Worm (Caenorhabditis elegans): ENCODE results near the gene str-168.

str-168 gene

ce11 chrIV:4938664-4939063 lies at the start of gene str-168:
str-168 (plus strand) TSS chrIV:4938964.
- no peak for TF ChIP-seq nhr-11 (tag; optimal IDR thresholded peaks at IDR 0.05)
- TF ChIP-seq ztf-4 (tag; optimal IDR thresholded peaks at IDR 0.05), result no peak
- no peak for TF ChIP-seq ceh-9 (tag; optimal IDR thresholded peaks at IDR 0.05)
- TF ChIP-seq fos-1 (tag; optimal IDR thresholded peaks at IDR 0.05), result no peak
- no peak for TF ChIP-seq daf-12 (tag; optimal IDR thresholded peaks at IDR 0.05)
- no peak for TF ChIP-seq lsy-12 (tag; optimal IDR thresholded peaks at IDR 0.05)
- no peak for TF ChIP-seq ama-1 (optimal IDR thresholded peaks at IDR 0.05)
- no peak for TF ChIP-seq nhr-28 (tag; optimal IDR thresholded peaks at IDR 0.05)
- no peak for TF ChIP-seq nhr-76 (tag; optimal IDR thresholded peaks at IDR 0.05)

ce11 chrIV:4889613-4890012 lies 49.2 kb upstream of the str-168 start, which contains the start of gene sgnh-1:
sgnh-1 (plus strand) TSS chrIV:4889913.
- TF ChIP-seq nhr-25 (tag; optimal IDR thresholded peaks at IDR 0.05), result no peak
- TF ChIP-seq ceh-9 (tag; optimal IDR thresholded peaks at IDR 0.05), result no peak
- no peak for TF ChIP-seq lin-15B (tag; optimal IDR thresholded peaks at IDR 0.05)
- TF ChIP-seq egl-27 (tag; optimal IDR thresholded peaks at IDR 0.05), result no peak
- no peak for TF ChIP-seq elt-1 (tag; optimal IDR thresholded peaks at IDR 0.05)
- TF ChIP-seq nhr-67 (tag; optimal IDR thresholded peaks at IDR 0.05), result no peak
- no peak for TF ChIP-seq sea-2 (GFP tag; optimal IDR thresholded peaks at IDR 0.05)
- TF ChIP-seq zag-1 (tag; optimal IDR thresholded peaks at IDR 0.05), result no peak
- TF ChIP-seq tbx-2 (tag; optimal IDR thresholded peaks at IDR 0.05), result no peak
- no peak for TF ChIP-seq egl-5 (tag; optimal IDR thresholded peaks at IDR 0.05)
- no peak for TF ChIP-seq unc-62 (GFP tag; optimal IDR thresholded peaks at IDR 0.05)
- TF ChIP-seq ama-1 (optimal IDR thresholded peaks at IDR 0.05), result no peak
- TF ChIP-seq lsy-12 (tag; optimal IDR thresholded peaks at IDR 0.05), result no peak
- TF ChIP-seq ceh-82 (tag; optimal IDR thresholded peaks at IDR 0.05), result no peak
- no peak for TF ChIP-seq lin-39 (tag; optimal IDR thresholded peaks at IDR 0.05)
- TF ChIP-seq ztf-4 (tag; optimal IDR thresholded peaks at IDR 0.05), result no peak
- no peak for TF ChIP-seq ceh-28 (tag; optimal IDR thresholded peaks at IDR 0.05)
- TF ChIP-seq aly-2 (tag; optimal IDR thresholded peaks at IDR 0.05), result no peak
- no peak for TF ChIP-seq mdl-1 (tag; optimal IDR thresholded peaks at IDR 0.05)

ce11 chrIV:4890543-4890942 lies 48.2 kb upstream of the str-168 start, which contains the start of gene T08B6.9:
T08B6.9 (plus strand) TSS chrIV:4890843.
- TF ChIP-seq ceh-82 (tag; optimal IDR thresholded peaks at IDR 0.05) (no peak), aly-2 (tag; optimal IDR thresholded peaks at IDR 0.05) (no peak), nhr-23 (tag; optimal IDR thresholded peaks at IDR 0.05) (no peak), nhr-12 (tag; optimal IDR thresholded peaks at IDR 0.05) (no peak), unc-39 (tag; optimal IDR thresholded peaks at IDR 0.05) (no peak), skn-1 (tag; optimal IDR thresholded peaks at IDR 0.05) (no peak), fkh-2 (tag; optimal IDR thresholded peaks at IDR 0.05) (no peak), fkh-10 (GFP tag; optimal IDR thresholded peaks at IDR 0.05) (no peak), ceh-16 (tag; optimal IDR thresholded peaks at IDR 0.05) (no peak), tbx-2 (tag; optimal IDR thresholded peaks at IDR 0.05) (no peak), pha-4 (tag; optimal IDR thresholded peaks at IDR 0.05) (no peak), zag-1 (tag; optimal IDR thresholded peaks at IDR 0.05) (no peak)

ce11 chrIV:4903961-4904360 lies 34.8 kb upstream of the str-168 start, which contains the start of gene str-161:
str-161 (minus strand) TSS chrIV:4904061.
- TF ChIP-seq unc-39 (tag; optimal IDR thresholded peaks at IDR 0.05) (no peak), nhr-28 (tag; optimal IDR thresholded peaks at IDR 0.05) (no peak), skn-1 (tag; optimal IDR thresholded peaks at IDR 0.05) (no peak), ama-1 (optimal IDR thresholded peaks at IDR 0.05) (no peak), nhr-237 (tag; optimal IDR thresholded peaks at IDR 0.05) (no peak), ceh-9 (tag; optimal IDR thresholded peaks at IDR 0.05) (no peak)

ce11 chrIV:4905645-4906135 lies 33.1 kb upstream of the str-168 start, which contains the start of gene T08B6.4:
T08B6.4 (plus strand) TSS chrIV:4905695.
- TF ChIP-seq nhr-77 (tag; optimal IDR thresholded peaks at IDR 0.05) (no peak), ceh-28 (tag; optimal IDR thresholded peaks at IDR 0.05) (peak; percentile 79)

- TF ChIP-seq jun-1 (tag; optimal IDR thresholded peaks at IDR 0.05) (no peak), fkh-10 (GFP tag; optimal IDR thresholded peaks at IDR 0.05) (no peak), pha-4 (tag; optimal IDR thresholded peaks at IDR 0.05) (no peak), lsy-12 (tag; optimal IDR thresholded peaks at IDR 0.05) (no peak), unc-62 (GFP tag; optimal IDR thresholded peaks at IDR 0.05) (no peak), nhr-25 (tag; optimal IDR thresholded peaks at IDR 0.05) (no peak), fkh-2 (tag; optimal IDR thresholded peaks at IDR 0.05) (no peak), sea-2 (GFP tag; optimal IDR thresholded peaks at IDR 0.05) (no peak)
These were observed 29.7 kb upstream of the str-168 start, which contains the start of gene str-159 for ce11 chrIV:4909039-4909438. str-159 (plus strand) TSS chrIV:4909339.

Measured in whole organism, L3 larva.